Fruit fly (Drosophila melanogaster): Measurements from ENCODE around the gene Rbp4.

- TF ChIP-seq CG32006 (GFP tag; optimal IDR thresholded peaks at IDR 0.05) = no peak
- TF ChIP-seq CG6276 (GFP tag; optimal IDR thresholded peaks at IDR 0.05) = peak; percentile 46
- TF ChIP-seq fd85E (GFP tag; optimal IDR thresholded peaks at IDR 0.05) = no peak
- peak; percentile 45 for TF ChIP-seq Ets96B (tag; optimal IDR thresholded peaks at IDR 0.05)
- TF ChIP-seq eg (GFP tag; IDR thresholded peaks at IDR 0.05) = 0 out of 3 replicates have a peak, but pooled peaks have one; percentile 5
- peak; percentile 18 for TF ChIP-seq Hr39 (GFP tag; optimal IDR thresholded peaks at IDR 0.05)
- TF ChIP-seq Blimp-1 (GFP tag; optimal IDR thresholded peaks at IDR 0.05) = no peak
- no peak for TF ChIP-seq Hr4 (GFP tag; optimal IDR thresholded peaks at IDR 0.05)
- TF ChIP-seq pdm3 (GFP tag; optimal IDR thresholded peaks at IDR 0.05) = no peak
Observed at dm6 chr3R:13646729-13647633, 9.2 kb downstream of the Rbp4 start, which contains the start of gene rin.
